Worm (Caenorhabditis elegans) whole organism, young adult: ENCODE results near the gene ncx-6.

Source experiments
- ets-4 ChIP-seq: fragments of 200-800 bp; sonication (Bioruptor generic); optimal IDR thresholded peaks from 2 replicates; lab custom pipeline; 2018; ENCODE audit warnings: mild to moderate bottlenecking, missing genetic modification characterization, missing compliant biosample characterization
- him-1 ChIP-seq: sonication (generic microtip); optimal IDR thresholded peaks from 2 replicates; lab custom pipeline; 2016; ENCODE audit warnings: missing genotype, missing genetic modification reagents, missing genetic modification characterization, missing compliant biosample characterization
- snpc-1.1 ChIP-seq: sonication (generic microtip); optimal IDR thresholded peaks from 2 replicates; lab custom pipeline; 2017; ENCODE audit warnings: missing genetic modification characterization, mild to moderate bottlenecking, missing compliant biosample characterization, antibody characterized with exemption, moderate library complexity, missing genotype, missing genetic modification reagents; ENCODE audit not compliant: insufficient read depth
- snpc-4 ChIP-seq, 5 experiments: fragments of 150-350 bp in 1 of 5; sonication (generic microtip) in 4 of 5; optimal IDR thresholded peaks; 2 replicates each; lab custom pipeline; 2014 to 2018; ENCODE audit warnings: missing genetic modification characterization in 5 of 5, missing biosample characterization in 3 of 5, antibody characterized with exemption in 2 of 5, mild to moderate bottlenecking in 2 of 5, missing compliant biosample characterization in 2 of 5, missing genotype in 2 of 5, moderate library complexity in 2 of 5, missing genetic modification reagents in 1 of 5

DNA sequence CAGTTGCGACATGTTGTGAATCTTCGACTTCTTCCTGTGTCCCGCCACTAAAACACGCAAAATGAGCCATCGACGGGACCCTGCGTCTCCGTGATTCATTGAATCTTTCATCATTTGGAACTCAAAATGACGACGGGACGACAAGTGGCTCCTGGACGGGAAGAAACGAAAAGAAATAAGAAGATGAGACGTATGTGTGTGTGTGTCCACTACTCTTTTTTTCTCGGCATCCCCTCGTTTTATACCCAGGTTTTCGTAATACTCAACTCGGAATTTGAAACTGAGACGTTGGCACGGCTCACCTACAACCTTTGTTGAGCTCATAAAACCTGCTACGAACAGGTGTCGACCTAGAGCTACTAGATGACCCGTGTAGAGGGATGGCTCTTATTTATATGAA is 30.8 kb upstream of the ncx-6 start:
- TF ChIP-seq him-1 (tag; lab: Kevin White, UChicago) (no peak), snpc-1.1 (tag; lab: Kevin White, UChicago) (no peak), snpc-4 (GFP tag; optimal IDR thresholded peaks at IDR 0.05; lab: Kevin White, UChicago) (no peak), snpc-4 (tag; optimal IDR thresholded peaks at IDR 0.05; lab: Kevin White, UChicago) (no peak), ets-4 (GFP tag; lab: Kevin White, UChicago) (no peak)
